Worm (Caenorhabditis elegans): ENCODE measurements around the gene str-32.

Gene str-32

DNA sequence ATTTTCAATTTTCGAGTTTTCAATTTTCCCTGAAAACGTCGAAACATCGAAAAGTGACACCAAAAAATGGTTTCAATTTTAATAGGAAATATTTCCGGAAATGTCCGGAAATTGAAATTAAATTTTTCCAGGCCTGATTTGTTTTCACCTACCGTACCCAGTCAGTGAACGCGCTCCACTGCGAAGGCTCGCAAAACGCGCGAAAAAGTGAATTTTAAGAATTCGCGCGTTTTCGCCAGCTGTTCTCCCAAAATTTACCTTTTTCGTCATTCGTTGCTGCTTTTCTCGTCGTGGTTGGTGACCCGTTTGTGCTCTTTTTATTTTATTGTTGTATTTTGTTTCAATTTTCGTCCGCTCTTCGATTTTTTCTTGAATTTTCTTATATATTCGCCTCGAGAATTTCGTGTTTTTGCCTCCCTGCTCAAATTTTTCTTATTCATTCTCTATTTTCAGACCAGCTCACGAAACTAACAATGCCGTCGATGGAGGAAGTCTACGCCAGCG, 8.8 kb upstream of the str-32 start, which contains the start of gene T19H12.2 (continued):
- TF ChIP-seq snpc-1.1 (tag; optimal IDR thresholded peaks at IDR 0.05; ENCODE audit: insufficient read depth) (peak; percentile 74), sptf-2 (GFP tag; optimal IDR thresholded peaks at IDR 0.05) (no peak), attf-3 (GFP tag; conservative IDR thresholded peaks at IDR 0.05) (peak; percentile 67), bed-2 (GFP tag; IDR thresholded peaks at IDR 0.05) (0 out of 2 replicates have a peak, but pooled peaks have one; percentile 11), hsf-1 (GFP tag; IDR thresholded peaks at IDR 0.05) (peak; percentile 89), nhr-120 (GFP tag; IDR thresholded peaks at IDR 0.05) (no peak), rec-8 (tag; optimal IDR thresholded peaks at IDR 0.05) (no peak), ceh-91 (GFP tag; IDR thresholded peaks at IDR 0.05) (peak; percentile 99), F49E8.2 (tag; optimal IDR thresholded peaks at IDR 0.05; ENCODE audit: insufficient read depth) (peak; percentile 91), ceh-79 (tag; optimal IDR thresholded peaks at IDR 0.05) (no peak), let-607 (tag; optimal IDR thresholded peaks at IDR 0.05) (no peak), B0019.2 (GFP tag; conservative IDR thresholded peaks at IDR 0.05) (peak; percentile 93), hlh-26 (GFP tag; conservative IDR thresholded peaks at IDR 0.05) (no peak), Y53G8AR.9 (GFP tag; conservative IDR thresholded peaks at IDR 0.05) (peak; percentile 78)

DNA sequence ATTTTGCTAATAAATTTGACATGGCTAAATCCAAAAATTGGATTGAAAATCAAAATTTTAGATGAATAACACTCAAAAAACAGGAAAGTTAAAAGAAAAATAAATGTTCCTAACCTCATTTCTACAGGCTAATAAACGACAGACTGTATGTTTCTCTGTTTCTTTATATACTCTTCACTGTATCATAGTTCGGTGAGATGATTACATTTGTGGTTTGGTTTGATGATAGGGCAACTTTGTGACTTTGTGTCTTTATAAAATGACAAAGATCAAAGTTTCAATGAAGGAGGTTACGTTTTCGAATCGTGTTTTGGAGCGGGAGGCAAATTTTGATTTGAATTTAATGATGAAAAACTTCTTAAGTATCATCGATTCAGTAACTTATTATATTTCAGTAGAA, 8.2 kb upstream of the str-32 start, which contains the start of gene ugt-12:
TSS of gene ugt-12 (minus strand) at position 153 of the 400 bp plus-strand sequence.
- TF ChIP-seq nhr-80 (tag; optimal IDR thresholded peaks at IDR 0.05), result peak; percentile 71
- TF ChIP-seq ztf-25 (GFP tag; IDR thresholded peaks at IDR 0.05), result no peak
- no peak for TF ChIP-seq egl-44 (GFP tag; IDR thresholded peaks at IDR 0.05)

DNA sequence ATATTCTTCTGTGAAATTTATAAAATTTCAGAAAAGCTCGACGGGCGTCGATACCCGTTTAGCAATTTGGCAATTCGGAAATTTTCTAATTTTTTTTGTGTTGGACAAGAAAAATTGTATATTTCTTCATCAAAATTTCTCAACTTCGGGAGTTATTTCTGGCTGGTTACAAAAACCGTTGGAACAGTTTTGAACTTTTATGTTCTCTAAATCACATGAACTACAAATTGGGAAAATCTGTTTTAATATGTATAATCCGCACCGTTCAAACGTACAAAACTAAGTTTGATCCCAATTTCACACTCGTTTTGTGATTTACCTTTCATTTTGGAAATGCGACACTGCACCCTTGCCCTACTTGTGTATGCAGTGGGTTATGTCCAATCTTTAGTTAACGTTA, 4.1 kb upstream of the str-32 start, which contains the start of gene T19H12.3:
TSS of gene T19H12.3 (plus strand) at position 301 of the 400 bp plus-strand sequence.
- TF ChIP-seq F22D6.2 (tag; optimal IDR thresholded peaks at IDR 0.05), result no peak
- no peak for TF ChIP-seq ztf-3 (GFP tag; optimal IDR thresholded peaks at IDR 0.05)
- no peak for TF ChIP-seq tbp1 (GFP tag; optimal IDR thresholded peaks at IDR 0.05)
- no peak for TF ChIP-seq ztf-6 (GFP tag; IDR thresholded peaks at IDR 0.05)
- no peak for TF ChIP-seq ztf-28 (GFP tag; IDR thresholded peaks at IDR 0.05)
- TF ChIP-seq lsy-27 (tag; optimal IDR thresholded peaks at IDR 0.05; ENCODE audit: borderline replicate concordance, insufficient read depth), result no peak
- TF ChIP-seq unc-62 (GFP tag; optimal IDR thresholded peaks at IDR 0.05), result no peak
- no peak for TF ChIP-seq gei-17 (GFP tag; optimal IDR thresholded peaks at IDR 0.05)
- no peak for TF ChIP-seq him-1 (tag; optimal IDR thresholded peaks at IDR 0.05)
- no peak for TF ChIP-seq egl-18 (GFP tag; IDR thresholded peaks at IDR 0.05)
- no peak for TF ChIP-seq ceh-58 (GFP tag; IDR thresholded peaks at IDR 0.05)
- TF ChIP-seq lag-1 (GFP tag; IDR thresholded peaks at IDR 0.05), result no peak

DNA sequence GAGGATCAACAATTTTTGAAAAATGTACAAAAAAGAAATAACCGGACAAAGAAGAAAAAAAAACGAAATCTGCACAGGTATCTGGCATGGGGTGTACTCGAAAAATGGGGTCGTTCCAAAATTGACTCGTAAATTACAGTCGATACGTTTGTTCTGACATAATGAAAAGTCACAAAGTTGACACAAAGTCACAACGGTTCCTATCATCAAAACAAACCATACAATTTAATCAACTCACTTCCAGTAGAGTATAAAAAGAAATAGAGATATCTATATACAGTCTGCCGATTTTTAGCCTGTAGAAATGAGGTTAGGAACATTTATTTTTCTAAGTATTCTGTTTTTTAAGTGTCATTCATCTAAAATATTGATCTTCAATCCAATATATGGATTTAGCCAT, 3.2 kb upstream of the str-32 start, which contains the start of gene T19H12.12:
TSS of gene T19H12.12 (plus strand) at position 301 of the 400 bp plus-strand sequence.
- TF ChIP-seq him-1 (tag; optimal IDR thresholded peaks at IDR 0.05), result no peak
- TF ChIP-seq F33H1.4 (GFP tag; IDR thresholded peaks at IDR 0.05), result no peak
- TF ChIP-seq snpc-3.4 (tag; optimal IDR thresholded peaks at IDR 0.05), result no peak
- TF ChIP-seq dox-1 (GFP tag; IDR thresholded peaks at IDR 0.05), result no peak
- TF ChIP-seq hmg-1.2 (GFP tag; IDR thresholded peaks at IDR 0.05), result no peak
- TF ChIP-seq B0261.1 (tag; optimal IDR thresholded peaks at IDR 0.05), result no peak
- TF ChIP-seq F52B5.7 (tag; optimal IDR thresholded peaks at IDR 0.05), result no peak
- no peak for TF ChIP-seq nfyb-1 (GFP tag; IDR thresholded peaks at IDR 0.05)
- no peak for TF ChIP-seq K11D2.4 (GFP tag; IDR thresholded peaks at IDR 0.05)
- TF ChIP-seq dpff-1 (tag; optimal IDR thresholded peaks at IDR 0.05), result no peak
- no peak for TF ChIP-seq attf-3 (GFP tag; conservative IDR thresholded peaks at IDR 0.05)
- no peak for TF ChIP-seq nhr-120 (GFP tag; IDR thresholded peaks at IDR 0.05)
- TF ChIP-seq lsl-1 (GFP tag; optimal IDR thresholded peaks at IDR 0.05), result no peak
- no peak for TF ChIP-seq nhr-80 (tag; optimal IDR thresholded peaks at IDR 0.05)

Measured in whole organism, young adult.